Worm (Caenorhabditis elegans): ENCODE data around the gene ergi-3.

DNA sequence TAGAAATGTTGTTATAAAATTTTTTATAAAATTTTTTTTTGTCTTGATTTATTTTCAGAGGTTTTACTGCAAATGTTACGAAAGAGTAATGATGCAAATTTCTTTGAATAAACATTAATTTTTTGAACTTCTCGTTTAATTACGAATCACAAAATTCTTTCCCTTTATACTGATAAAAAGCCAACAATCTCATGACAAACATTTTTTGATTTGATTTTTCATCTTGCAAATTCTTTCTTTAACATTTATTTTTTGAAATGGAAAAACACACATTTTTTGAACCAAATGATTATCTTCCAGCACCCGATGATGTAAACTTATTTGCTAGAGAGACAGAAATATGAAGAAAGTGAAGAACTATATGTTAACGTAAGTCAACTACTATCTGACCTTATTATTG is 3.6 kb upstream of the ergi-3 start, which contains the start of gene K09E9.1:
- TF ChIP-seq med-1 (GFP tag; optimal IDR thresholded peaks at IDR 0.05; ENCODE audit: insufficient read depth) = no peak
- no peak for TF ChIP-seq ztf-29 (GFP tag; IDR thresholded peaks at IDR 0.05)
